Fruit fly (Drosophila melanogaster): ENCODE results near the gene CG12093.
A peak's percentile ranks its signal among the peaks of the same experiment; 100 is the strongest.

The CG12093 gene

dm6 chr3L:2766269-2767088 lies 7.3 kb downstream of the CG12093 start, which contains the start of the genes Mrtf and Non2 (continued):
- no peak for TF ChIP-seq CG14965 (GFP tag; optimal IDR thresholded peaks at IDR 0.05; ENCODE audit: borderline replicate concordance)
- peak; percentile 50 for TF ChIP-seq Usf (GFP tag; optimal IDR thresholded peaks at IDR 0.05)
- peak; percentile 7 for TF ChIP-seq Asciz (GFP tag; optimal IDR thresholded peaks at IDR 0.05)
- no peak for TF ChIP-seq mirr (GFP tag; optimal IDR thresholded peaks at IDR 0.05)
- no peak for TF ChIP-seq Drgx (GFP tag; IDR thresholded peaks at IDR 0.05)
- TF ChIP-seq kah (GFP tag; optimal IDR thresholded peaks at IDR 0.05): no peak
- TF ChIP-seq CG4707 (GFP tag; optimal IDR thresholded peaks at IDR 0.05): no peak
- TF ChIP-seq lbe (GFP tag; optimal IDR thresholded peaks at IDR 0.05): peak; percentile 24
- TF ChIP-seq sqz (GFP tag; optimal IDR thresholded peaks at IDR 0.05): no peak
- peak; percentile 39 for TF ChIP-seq dmrt99B (tag; optimal IDR thresholded peaks at IDR 0.05)
- TF ChIP-seq cwo (GFP tag; optimal IDR thresholded peaks at IDR 0.05): peak; percentile 16
- peak; percentile 81; the same call in 2 of the 3 replicates for TF ChIP-seq Opbp (GFP tag; IDR thresholded peaks at IDR 0.05; ENCODE audit: partially characterized antibody)
- TF ChIP-seq hb (GFP tag; IDR thresholded peaks at IDR 0.05; ENCODE audit: partially characterized antibody): peak; percentile 79; the same call in 2 of the 3 replicates
- TF ChIP-seq psq (GFP tag; optimal IDR thresholded peaks at IDR 0.05): no peak
- peak; percentile 37; the same call in 1 of the 2 replicates for TF ChIP-seq lmd (GFP tag; IDR thresholded peaks at IDR 0.05)
- TF ChIP-seq chinmo (GFP tag; IDR thresholded peaks at IDR 0.05; ENCODE audit: partially characterized antibody): peak; percentile 75; the same call in 1 of the 4 replicates
- no peak for TF ChIP-seq CG6683 (GFP tag; optimal IDR thresholded peaks at IDR 0.05)
- TF ChIP-seq HLH3B (GFP tag; IDR thresholded peaks at IDR 0.05): peak; percentile 40; the same call in 1 of the 2 replicates
- no peak for TF ChIP-seq esg (GFP tag; conservative IDR thresholded peaks at IDR 0.05)
- peak; percentile 75 for TF ChIP-seq CG12659 (GFP tag; optimal IDR thresholded peaks at IDR 0.05)
- TF ChIP-seq NC2β (GFP tag; optimal IDR thresholded peaks at IDR 0.05): peak; percentile 48
- TF ChIP-seq CG2129 (GFP tag; IDR thresholded peaks at IDR 0.05; ENCODE audit: partially characterized antibody): peak; percentile 36; the same call in 1 of the 2 replicates
- peak; percentile 57; the same call in 1 of the 2 replicates for TF ChIP-seq CG3847 (GFP tag; IDR thresholded peaks at IDR 0.05)
- peak; percentile 52 for TF ChIP-seq pzg (GFP tag; optimal IDR thresholded peaks at IDR 0.05)
- TF ChIP-seq CG8290 (GFP tag; optimal IDR thresholded peaks at IDR 0.05): no peak
- TF ChIP-seq CG8290 (tag; optimal IDR thresholded peaks at IDR 0.05): peak in 1 of 2 experiments; percentile 28
- peak; percentile 49 for TF ChIP-seq Fer3 (tag; optimal IDR thresholded peaks at IDR 0.05)
- no peak for TF ChIP-seq Hr78 (GFP tag; optimal IDR thresholded peaks at IDR 0.05)
- peak; percentile 82 for TF ChIP-seq vnd (GFP tag; IDR thresholded peaks at IDR 0.05; ENCODE audit: partially characterized antibody)
- no peak for TF ChIP-seq CkIIα-i1 (GFP tag; IDR thresholded peaks at IDR 0.05)
- TF ChIP-seq Meics (GFP tag; optimal IDR thresholded peaks at IDR 0.05): peak; percentile 67
- TF ChIP-seq Ets65A (GFP tag): peak; percentile 96
- no peak for TF ChIP-seq CG17568 (GFP tag; optimal IDR thresholded peaks at IDR 0.05)
- no peak for TF ChIP-seq run (tag; optimal IDR thresholded peaks at IDR 0.05)
- TF ChIP-seq CG31224 (GFP tag; IDR thresholded peaks at IDR 0.05): no peak
- TF ChIP-seq Xrp1 (GFP tag; IDR thresholded peaks at IDR 0.05): peak; percentile 37; the same call in 1 of the 2 replicates
- TF ChIP-seq gce (GFP tag; IDR thresholded peaks at IDR 0.05): no peak
- TF ChIP-seq CG1832 (GFP tag; optimal IDR thresholded peaks at IDR 0.05): no peak
- TF ChIP-seq ab (GFP tag; optimal IDR thresholded peaks at IDR 0.05): no peak
- TF ChIP-seq CG14710 (tag; optimal IDR thresholded peaks at IDR 0.05): peak; percentile 75
- TF ChIP-seq vvl (GFP tag; IDR thresholded peaks at IDR 0.05): peak; percentile 38; the same call in 1 of the 2 replicates
- TF ChIP-seq slp2 (GFP tag; optimal IDR thresholded peaks at IDR 0.05): peak; percentile 38
- TF ChIP-seq Nf-YC (tag; optimal IDR thresholded peaks at IDR 0.05): peak; percentile 62
- TF ChIP-seq CG1792 (GFP tag; optimal IDR thresholded peaks at IDR 0.05): no peak
- TF ChIP-seq NfI (GFP tag; optimal IDR thresholded peaks at IDR 0.05): peak; percentile 58
- TF ChIP-seq fd64A (GFP tag; optimal IDR thresholded peaks at IDR 0.05): no peak
- no peak for TF ChIP-seq Vsx1 (GFP tag; optimal IDR thresholded peaks at IDR 0.05)
- peak; percentile 69 for TF ChIP-seq Rfx (GFP tag; IDR thresholded peaks at IDR 0.05)
